Worm (Caenorhabditis elegans): ENCODE measurements around the gene gtap-2.

The gtap-2 gene

ce11 chrIII:9817087-9817612 lies 8.8 kb downstream of the gtap-2 start, which contains the start of gene cnx-1 (continued):
- TF ChIP-seq C04F5.9 (tag; optimal IDR thresholded peaks at IDR 0.05) (no peak), ztf-4 (tag; optimal IDR thresholded peaks at IDR 0.05) (no peak), elt-3 (tag; optimal IDR thresholded peaks at IDR 0.05) (no peak), dpl-1 (GFP tag; optimal IDR thresholded peaks at IDR 0.05) (peak in 1 of 3 experiments; percentile 8), zag-1 (tag; optimal IDR thresholded peaks at IDR 0.05) (no peak), nhr-85 (tag) (no peak), aha-1 (tag; optimal IDR thresholded peaks at IDR 0.05) (no peak), jun-1 (tag; optimal IDR thresholded peaks at IDR 0.05) (no peak), nhr-19 (GFP tag; conservative IDR thresholded peaks at IDR 0.05) (no peak), mep-1 (tag; optimal IDR thresholded peaks at IDR 0.05) (peak; percentile 37), nhr-12 (tag; optimal IDR thresholded peaks at IDR 0.05) (no peak), vab-15 (tag; optimal IDR thresholded peaks at IDR 0.05) (no peak), nhr-47 (tag; optimal IDR thresholded peaks at IDR 0.05) (no peak), lin-15B (tag; optimal IDR thresholded peaks at IDR 0.05) (no peak), efl-1 (optimal IDR thresholded peaks at IDR 0.05) (no peak), efl-1 (GFP tag; optimal IDR thresholded peaks at IDR 0.05 in 1 of 2) (peak in 1 of 2 experiments; percentile 5), unc-62 (GFP tag; optimal IDR thresholded peaks at IDR 0.05) (no peak), lin-39 (tag; optimal IDR thresholded peaks at IDR 0.05) (no peak)

ce11 chrIII:9817894-9818293 lies 9.6 kb downstream of the gtap-2 start:
- TF ChIP-seq F16B12.6 (tag; optimal IDR thresholded peaks at IDR 0.05) = peak; percentile 2
- no peak for TF ChIP-seq nhr-84 (tag; optimal IDR thresholded peaks at IDR 0.05)
- TF ChIP-seq lsy-2 (tag; optimal IDR thresholded peaks at IDR 0.05) = peak; percentile 43 to 70
- peak; percentile 27 for TF ChIP-seq nhr-85 (tag)

ce11 chrIII:9818763-9819162 lies 10.4 kb downstream of the gtap-2 start, which contains the start of gene panl-3:
Gene panl-3, plus strand, starts transcription at chrIII:9819056.
- TF ChIP-seq sox-4 (tag; optimal IDR thresholded peaks at IDR 0.05) (no peak), sptf-1 (tag; optimal IDR thresholded peaks at IDR 0.05) (no peak), ztf-11 (tag; optimal IDR thresholded peaks at IDR 0.05) (no peak), ceh-82 (tag; optimal IDR thresholded peaks at IDR 0.05) (peak; percentile 10 to 57 (median 38)), Y116A8C.19 (tag; optimal IDR thresholded peaks at IDR 0.05; ENCODE audit: borderline replicate concordance) (no peak), C04F5.9 (tag; optimal IDR thresholded peaks at IDR 0.05) (no peak), hlh-17 (GFP tag; optimal IDR thresholded peaks at IDR 0.05; ENCODE audit: borderline replicate concordance) (no peak), jun-1 (tag; optimal IDR thresholded peaks at IDR 0.05) (no peak), pqm-1 (tag; optimal IDR thresholded peaks at IDR 0.05) (no peak), tbx-2 (tag; optimal IDR thresholded peaks at IDR 0.05) (peak; percentile 86), efl-1 (optimal IDR thresholded peaks at IDR 0.05) (peak; percentile 60 to 69), efl-1 (GFP tag; optimal IDR thresholded peaks at IDR 0.05 in 1 of 2) (peak; percentile 71 to 96), nhr-71 (tag; optimal IDR thresholded peaks at IDR 0.05) (peak; percentile 81), xbp-1 (tag; optimal IDR thresholded peaks at IDR 0.05) (peak; percentile 69), C16A3.4 (tag; optimal IDR thresholded peaks at IDR 0.05) (peak; percentile 79), nhr-237 (tag; optimal IDR thresholded peaks at IDR 0.05) (no peak), fos-1 (tag; optimal IDR thresholded peaks at IDR 0.05) (no peak), zag-1 (tag; optimal IDR thresholded peaks at IDR 0.05) (no peak), lin-15B (tag; optimal IDR thresholded peaks at IDR 0.05) (no peak), lin-13 (GFP tag; optimal IDR thresholded peaks at IDR 0.05) (peak; percentile 39), fkh-8 (tag; optimal IDR thresholded peaks at IDR 0.05) (peak; percentile 65), mef-2 (tag; optimal IDR thresholded peaks at IDR 0.05) (no peak), lir-3 (tag; optimal IDR thresholded peaks at IDR 0.05; ENCODE audit: poor library complexity) (no peak), nhr-84 (tag; optimal IDR thresholded peaks at IDR 0.05) (no peak), ztf-4 (tag; optimal IDR thresholded peaks at IDR 0.05) (peak; percentile 51), snu-23 (GFP tag; optimal IDR thresholded peaks at IDR 0.05) (peak; percentile 83), F16B12.6 (tag; optimal IDR thresholded peaks at IDR 0.05) (peak; percentile 98), mab-9 (GFP tag; IDR thresholded peaks at IDR 0.05) (peak; percentile 73), swsn-7 (tag; optimal IDR thresholded peaks at IDR 0.05) (peak; percentile 70), nhr-19 (GFP tag; conservative IDR thresholded peaks at IDR 0.05) (peak; percentile 55), ceh-8 (GFP tag; optimal IDR thresholded peaks at IDR 0.05) (no peak), unc-130 (tag; optimal IDR thresholded peaks at IDR 0.05) (peak; percentile 94), nhr-11 (tag; optimal IDR thresholded peaks at IDR 0.05) (no peak), snpc-4 (tag; optimal IDR thresholded peaks at IDR 0.05) (peak; percentile 18), nhr-85 (tag) (peak; percentile 68), lin-14 (GFP tag; optimal IDR thresholded peaks at IDR 0.05) (peak; percentile 91), fkh-10 (GFP tag; optimal IDR thresholded peaks at IDR 0.05) (no peak), nhr-77 (tag; optimal IDR thresholded peaks at IDR 0.05) (no peak), ets-5 (GFP tag; IDR thresholded peaks at IDR 0.05) (no peak)

Measured in whole organism, L1 larva.